Worm (Caenorhabditis elegans) whole organism, young adult: ENCODE data around the gene immt-1.

Experiments used
- C06A6.2 ChIP-seq: fragments of 200-800 bp; sonication (Bioruptor generic); conservative IDR thresholded peaks from 2 replicates; pipeline ENCODE4 v1.3.6; 2022; ENCODE audit warnings: missing genetic modification characterization, missing compliant biosample characterization
- F22D6.2 ChIP-seq: sonication (generic microtip); optimal IDR thresholded peaks from 2 replicates; lab custom pipeline; 2016; ENCODE audit warnings: mild to moderate bottlenecking, missing genetic modification characterization, missing compliant biosample characterization
- F33H1.4 ChIP-seq: fragments of 200-800 bp; sonication (Bioruptor generic); IDR thresholded peaks from 2 replicates; pipeline ENCODE4 v1.3.6; 2022; ENCODE audit warnings: missing genetic modification reagents, missing genetic modification characterization, missing compliant biosample characterization
- F39B2.1 ChIP-seq: fragments of 200-800 bp; sonication (Bioruptor generic); IDR thresholded peaks from 2 replicates; pipeline ENCODE4 v1.3.6; 2022; ENCODE audit warnings: missing genetic modification reagents, missing genetic modification characterization, missing compliant biosample characterization
- F49E8.2 ChIP-seq: sonication (generic microtip); optimal IDR thresholded peaks from 3 replicates; lab custom pipeline; 2017; ENCODE audit warnings: missing genetic modification characterization, mild to moderate bottlenecking, missing compliant biosample characterization, antibody characterized with exemption, moderate library complexity; ENCODE audit not compliant: insufficient read depth
- F52B5.7 ChIP-seq: sonication (generic microtip); optimal IDR thresholded peaks from 2 replicates; lab custom pipeline; 2016; ENCODE audit warnings: mild to moderate bottlenecking, missing genetic modification characterization, missing compliant biosample characterization
- T07F8.4 ChIP-seq: sonication (generic microtip); optimal IDR thresholded peaks from 2 replicates; lab custom pipeline; 2016; ENCODE audit warnings: mild to moderate bottlenecking, missing genetic modification characterization, moderate library complexity, missing compliant biosample characterization
- Y53F4B.3 ChIP-seq: fragments of 200-800 bp; sonication (Bioruptor generic); IDR thresholded peaks from 2 replicates; pipeline ENCODE4 v1.3.6; 2022; ENCODE audit warnings: missing genetic modification reagents, missing genetic modification characterization, missing compliant biosample characterization
- Y53G8AR.9 ChIP-seq: fragments of 200-800 bp; sonication (Bioruptor generic); conservative IDR thresholded peaks from 2 replicates; pipeline ENCODE4 v1.3.6; 2022; ENCODE audit warnings: missing genetic modification reagents, missing genetic modification characterization, missing compliant biosample characterization
- Y56A3A.18 ChIP-seq: fragments of 200-800 bp; sonication (Bioruptor generic); IDR thresholded peaks from 2 replicates; pipeline ENCODE4 v1.3.6; 2022; ENCODE audit warnings: missing genetic modification reagents, missing genetic modification characterization, missing compliant biosample characterization
- Y67H2A.10 ChIP-seq: fragments of 200-800 bp; sonication (Bioruptor generic); conservative IDR thresholded peaks from 2 replicates; pipeline ENCODE4 v1.3.6; 2022; ENCODE audit warnings: missing genetic modification reagents, missing genetic modification characterization, missing compliant biosample characterization
- ama-1 ChIP-seq, 3 experiments: fragments of 150-350 bp in 1 of 3; sonication (generic microtip) in 2 of 3; optimal IDR thresholded peaks; 2 replicates each; lab custom pipeline; 2014 to 2018; ENCODE audit warnings: missing biosample characterization in 2 of 3, missing genetic modification characterization in 2 of 3, missing genetic modification reagents in 2 of 3
- aptf-3 ChIP-seq: fragments of 200-800 bp; sonication (Bioruptor generic); IDR thresholded peaks from 2 replicates; pipeline ENCODE4 v1.3.6; 2022; ENCODE audit warnings: missing genetic modification characterization, missing compliant biosample characterization
- atf-7 ChIP-seq: sonication (generic microtip); optimal IDR thresholded peaks from 2 replicates; lab custom pipeline; 2017; ENCODE audit warnings: mild to moderate bottlenecking, missing genetic modification characterization, missing compliant biosample characterization
- cebp-1 ChIP-seq, 2 experiments: fragments of 200-800 bp in 1 of 2; sonication (Bioruptor generic) in 1 of 2; sonication (generic microtip) in 1 of 2; IDR thresholded peaks in 1 of 2; optimal IDR thresholded peaks in 1 of 2; 2 replicates each; pipeline versions ENCODE4 v1.3.6 to Lab custom; 2017 to 2022; ENCODE audit warnings: missing compliant biosample characterization in 2 of 2, missing genetic modification characterization in 2 of 2, mild to moderate bottlenecking in 1 of 2, missing genetic modification reagents in 1 of 2, moderate library complexity in 1 of 2
- cebp-2 ChIP-seq: fragments of 200-800 bp; sonication (Bioruptor generic); IDR thresholded peaks from 2 replicates; pipeline ENCODE4 v1.3.6; 2022; ENCODE audit warnings: missing genetic modification characterization, missing compliant biosample characterization
- die-1 ChIP-seq: sonication (generic microtip); optimal IDR thresholded peaks from 2 replicates; lab custom pipeline; 2016; ENCODE audit warnings: missing genotype, mild to moderate bottlenecking, missing genetic modification characterization, missing compliant biosample characterization
- dox-1 ChIP-seq: fragments of 200-800 bp; sonication (Bioruptor generic); IDR thresholded peaks from 2 replicates; pipeline ENCODE4 v1.3.6; 2022; ENCODE audit warnings: missing genetic modification reagents, missing genetic modification characterization, missing compliant biosample characterization
- egl-18 ChIP-seq: fragments of 200-800 bp; sonication (Bioruptor generic); IDR thresholded peaks from 2 replicates; pipeline ENCODE4 v1.3.6; 2022; ENCODE audit warnings: missing genetic modification reagents, missing genetic modification characterization, missing compliant biosample characterization
- ets-4 ChIP-seq: fragments of 200-800 bp; sonication (Bioruptor generic); optimal IDR thresholded peaks from 2 replicates; lab custom pipeline; 2018; ENCODE audit warnings: mild to moderate bottlenecking, missing genetic modification characterization, missing compliant biosample characterization
- fkh-3 ChIP-seq: sonication (generic microtip); optimal IDR thresholded peaks from 2 replicates; lab custom pipeline; 2016; ENCODE audit warnings: mild to moderate bottlenecking, missing genetic modification characterization, missing compliant biosample characterization
- him-1 ChIP-seq: sonication (generic microtip); optimal IDR thresholded peaks from 2 replicates; lab custom pipeline; 2016; ENCODE audit warnings: missing genotype, missing genetic modification reagents, missing genetic modification characterization, missing compliant biosample characterization
- hlh-26 ChIP-seq: fragments of 200-800 bp; sonication (Bioruptor generic); conservative IDR thresholded peaks from 2 replicates; pipeline ENCODE4 v1.3.6; 2022; ENCODE audit warnings: missing genetic modification reagents, missing genetic modification characterization, missing compliant biosample characterization
- hrde-1 ChIP-seq: sonication (generic microtip); optimal IDR thresholded peaks from 2 replicates; lab custom pipeline; 2016; ENCODE audit warnings: missing genetic modification characterization, mild to moderate bottlenecking, missing compliant biosample characterization, moderate library complexity, missing genotype, missing genetic modification reagents, borderline replicate concordance
- lag-1 ChIP-seq: fragments of 200-800 bp; sonication (Bioruptor generic); IDR thresholded peaks from 2 replicates; pipeline ENCODE4 v1.3.6; 2022; ENCODE audit warnings: missing genetic modification reagents, missing genetic modification characterization, missing compliant biosample characterization
- lin-35 ChIP-seq, 3 experiments: fragments of 150-350 bp in 2 of 3; sonication (generic microtip) in 1 of 3; optimal IDR thresholded peaks; 2 replicates each; lab custom pipeline; 2014 to 2018; ENCODE audit warnings: missing biosample characterization in 3 of 3, missing genetic modification characterization in 3 of 3, missing genetic modification reagents in 3 of 3
- madf-10 ChIP-seq: sonication (generic microtip); optimal IDR thresholded peaks from 2 replicates; lab custom pipeline; 2016; ENCODE audit warnings: mild to moderate bottlenecking, missing genetic modification characterization, missing compliant biosample characterization
- madf-8 ChIP-seq: fragments of 200-800 bp; sonication (Bioruptor generic); conservative IDR thresholded peaks from 2 replicates; pipeline ENCODE4 v1.3.6; 2022; ENCODE audit warnings: missing genetic modification reagents, missing genetic modification characterization, missing compliant biosample characterization
- mcd-1 ChIP-seq: fragments of 200-800 bp; sonication (Bioruptor generic); IDR thresholded peaks from 2 replicates; pipeline ENCODE4 v1.3.6; 2022; ENCODE audit warnings: missing genetic modification reagents, missing genetic modification characterization, missing compliant biosample characterization
- mel-28 ChIP-seq: sonication (generic microtip); optimal IDR thresholded peaks from 2 replicates; lab custom pipeline; 2016; ENCODE audit warnings: borderline replicate concordance, mild to moderate bottlenecking, missing genetic modification characterization, missing compliant biosample characterization
- nfyb-1 ChIP-seq: fragments of 200-800 bp; sonication (Bioruptor generic); IDR thresholded peaks from 2 replicates; pipeline ENCODE4 v1.3.6; 2022; ENCODE audit warnings: missing genetic modification reagents, missing genetic modification characterization, missing compliant biosample characterization
- nhr-179 ChIP-seq: sonication (generic microtip); optimal IDR thresholded peaks from 2 replicates; lab custom pipeline; 2016; ENCODE audit warnings: mild to moderate bottlenecking, missing genetic modification characterization, missing compliant biosample characterization
- nhr-80 ChIP-seq: sonication (generic microtip); optimal IDR thresholded peaks from 2 replicates; lab custom pipeline; 2016; ENCODE audit warnings: missing genetic modification characterization, missing compliant biosample characterization
- nhr-90 ChIP-seq: sonication (generic microtip); optimal IDR thresholded peaks from 2 replicates; lab custom pipeline; 2016; ENCODE audit warnings: missing genotype, mild to moderate bottlenecking, missing genetic modification characterization, missing compliant biosample characterization
- pbrm-1 ChIP-seq: fragments of 200-800 bp; sonication (Bioruptor generic); IDR thresholded peaks from 2 replicates; pipeline ENCODE4 v1.3.6; 2022; ENCODE audit warnings: missing genetic modification reagents, missing genetic modification characterization, missing compliant biosample characterization
- repo-1 ChIP-seq: sonication (generic microtip); optimal IDR thresholded peaks from 2 replicates; lab custom pipeline; 2017; ENCODE audit warnings: mild to moderate bottlenecking, missing genetic modification characterization, missing compliant biosample characterization
- snpc-1.1 ChIP-seq: sonication (generic microtip); optimal IDR thresholded peaks from 2 replicates; lab custom pipeline; 2017; ENCODE audit warnings: missing genetic modification characterization, mild to moderate bottlenecking, missing compliant biosample characterization, antibody characterized with exemption, moderate library complexity, missing genotype, missing genetic modification reagents; ENCODE audit not compliant: insufficient read depth
- snpc-4 ChIP-seq, 5 experiments: fragments of 150-350 bp in 1 of 5; sonication (generic microtip) in 4 of 5; optimal IDR thresholded peaks; 2 replicates each; lab custom pipeline; 2014 to 2018; ENCODE audit warnings: missing genetic modification characterization in 5 of 5, missing biosample characterization in 3 of 5, antibody characterized with exemption in 2 of 5, mild to moderate bottlenecking in 2 of 5, missing compliant biosample characterization in 2 of 5, missing genotype in 2 of 5, moderate library complexity in 2 of 5, missing genetic modification reagents in 1 of 5
- somi-1 ChIP-seq: fragments of 200-800 bp; sonication (Bioruptor generic); optimal IDR thresholded peaks from 2 replicates; lab custom pipeline; 2018; ENCODE audit warnings: mild to moderate bottlenecking, missing genetic modification characterization, missing compliant biosample characterization
- tbp1 ChIP-seq: fragments of 200-800 bp; sonication (Bioruptor generic); optimal IDR thresholded peaks from 2 replicates; lab custom pipeline; 2018; ENCODE audit warnings: mild to moderate bottlenecking, missing genetic modification characterization, missing compliant biosample characterization
- tbx-9 ChIP-seq: sonication (generic microtip); optimal IDR thresholded peaks from 2 replicates; lab custom pipeline; 2016; ENCODE audit warnings: borderline replicate concordance, missing genetic modification characterization, inconsistent platforms, missing compliant biosample characterization
- tlf-1 ChIP-seq: fragments of 200-800 bp; sonication (Bioruptor generic); optimal IDR thresholded peaks from 2 replicates; lab custom pipeline; 2018; ENCODE audit warnings: mild to moderate bottlenecking, missing genetic modification characterization, missing compliant biosample characterization
- ztf-22 ChIP-seq: fragments of 200-800 bp; sonication (Bioruptor generic); optimal IDR thresholded peaks from 2 replicates; lab custom pipeline; 2018; ENCODE audit warnings: mild to moderate bottlenecking, missing genetic modification characterization, moderate library complexity, missing compliant biosample characterization

The immt-1 gene

DNA sequence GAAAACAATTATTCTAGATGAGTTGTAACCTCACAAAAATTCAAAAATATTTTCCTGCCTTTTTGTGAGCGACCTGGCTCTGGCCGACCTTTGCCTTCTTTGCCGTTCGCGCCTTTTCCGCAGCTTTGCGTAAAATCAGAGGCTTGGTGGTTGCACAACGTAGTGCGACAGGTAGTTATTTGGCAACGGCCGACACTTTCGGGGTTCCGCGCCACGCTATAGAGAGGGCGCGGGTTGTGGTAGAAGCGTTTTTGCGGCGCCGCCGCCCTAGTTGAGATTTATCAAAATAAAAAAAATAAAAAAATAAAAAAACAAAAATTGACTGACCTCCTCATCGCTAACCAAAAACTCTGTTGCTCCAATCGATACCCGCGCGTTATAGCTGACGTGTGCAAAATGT lies 23.2 kb downstream of the immt-1 start:
- TF ChIP-seq F22D6.2 (no peak), die-1 (tag; lab: Kevin White, UChicago) (no peak), Y67H2A.10 (GFP tag; lab: Robert Waterston, UW) (no peak), C06A6.2 (no peak), snpc-4 (GFP tag; optimal IDR thresholded peaks at IDR 0.05; lab: Kevin White, UChicago) (peak; percentile 45), snpc-4 (tag; optimal IDR thresholded peaks at IDR 0.05; lab: Kevin White, UChicago) (peak; percentile 38 to 94 (median 81)), somi-1 (GFP tag; lab: Kevin White, UChicago) (no peak), F49E8.2 (tag; lab: Kevin White, UChicago) (no peak), snpc-1.1 (peak; percentile 78)
- TF ChIP-seq, all 124 proteins: peak for 2

DNA sequence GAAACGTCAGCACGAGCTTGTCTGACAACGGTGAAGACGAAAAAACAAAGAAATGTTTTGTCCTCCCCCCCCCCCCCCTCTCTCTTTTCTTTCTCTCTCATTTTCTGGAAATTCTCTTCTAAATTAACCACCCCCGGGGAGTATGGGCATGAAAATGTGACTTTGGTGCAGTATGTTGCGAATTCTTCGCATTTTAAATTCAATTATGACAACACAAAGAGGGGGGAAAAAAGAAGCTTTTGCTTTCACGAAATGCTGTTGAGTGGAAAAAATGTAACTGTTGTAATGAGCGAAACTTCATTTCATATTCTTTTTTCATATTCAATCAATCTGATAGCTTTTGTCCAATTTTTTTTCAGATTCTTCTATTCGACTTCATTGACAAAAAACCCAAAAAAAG lies 32.6 kb downstream of the immt-1 start:
- no peak for TF ChIP-seq mel-28 (tag; lab: Kevin White, UChicago)
- no peak for TF ChIP-seq F33H1.4 (GFP tag; lab: Robert Waterston, UW)
- TF ChIP-seq aptf-3 (GFP tag; lab: Robert Waterston, UW): no peak
- TF ChIP-seq T07F8.4 (tag; lab: Kevin White, UChicago): no peak
- TF ChIP-seq madf-8 (GFP tag; lab: Robert Waterston, UW): no peak
- no peak for TF ChIP-seq repo-1 (tag; lab: Kevin White, UChicago)
- no peak for TF ChIP-seq nhr-179 (tag; lab: Kevin White, UChicago)
- TF ChIP-seq ama-1 (optimal IDR thresholded peaks at IDR 0.05; lab: Kevin White, UChicago): no peak
- TF ChIP-seq ama-1 (GFP tag; optimal IDR thresholded peaks at IDR 0.05; lab: Kevin White, UChicago): no peak
- no peak for TF ChIP-seq madf-10 (tag; lab: Kevin White, UChicago)
- TF ChIP-seq snpc-1.1: no peak
- no peak for TF ChIP-seq atf-7 (tag; lab: Kevin White, UChicago)
- TF ChIP-seq fkh-3: no peak
- TF ChIP-seq ztf-22 (GFP tag; lab: Kevin White, UChicago): no peak
- no peak for TF ChIP-seq hrde-1 (tag; lab: Kevin White, UChicago)
- TF ChIP-seq Y53G8AR.9 (GFP tag; lab: Robert Waterston, UW): no peak

DNA sequence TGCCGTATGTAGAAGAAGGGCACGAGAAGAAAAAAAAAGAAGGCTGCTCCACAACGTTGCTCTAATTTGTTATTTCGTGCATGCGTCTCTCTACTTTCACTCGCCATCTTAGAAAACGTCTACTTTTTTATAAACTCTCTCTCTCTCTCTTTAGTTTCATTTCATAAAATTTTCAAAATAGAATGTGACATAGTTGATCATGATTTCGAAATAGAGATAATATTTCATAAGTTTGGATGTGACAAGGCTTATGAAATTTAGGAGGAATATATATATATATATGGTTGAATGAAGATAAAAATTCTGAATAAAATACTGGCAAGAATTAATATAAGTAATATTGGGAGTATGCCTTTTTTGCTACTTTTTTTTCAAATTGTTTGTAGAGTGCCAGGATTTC lies 45.9 kb downstream of the immt-1 start:
- TF ChIP-seq nhr-80 (tag; lab: Kevin White, UChicago) (no peak), F52B5.7 (tag; lab: Kevin White, UChicago) (no peak), cebp-1 (GFP tag; IDR thresholded peaks at IDR 0.05; lab: Robert Waterston, UW) (no peak), cebp-1 (tag; optimal IDR thresholded peaks at IDR 0.05; lab: Kevin White, UChicago) (peak; percentile 62), fkh-3 (no peak), egl-18 (GFP tag; lab: Robert Waterston, UW) (no peak), lin-35 (GFP tag; optimal IDR thresholded peaks at IDR 0.05; lab: Kevin White, UChicago) (no peak)

DNA sequence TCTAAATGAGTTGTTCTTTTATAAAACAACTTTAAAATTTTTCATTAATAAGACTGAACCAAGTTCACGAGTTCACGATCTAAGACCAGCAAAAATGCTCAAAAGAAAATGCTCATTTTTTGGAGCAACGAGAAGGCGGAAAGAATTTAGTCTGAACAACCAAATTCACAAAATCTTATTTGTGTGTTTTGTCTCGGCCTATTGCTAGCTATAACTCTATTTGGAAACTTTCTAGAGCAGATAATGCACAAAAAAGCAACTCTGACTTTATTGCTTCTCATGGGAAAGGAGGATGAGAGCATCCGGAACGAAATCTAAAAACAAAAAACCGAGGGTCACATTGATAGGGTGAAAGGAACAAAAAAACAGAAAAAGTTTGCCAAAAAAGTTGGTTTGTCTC lies 46.4 kb downstream of the immt-1 start:
- no peak for TF ChIP-seq nfyb-1 (GFP tag; lab: Robert Waterston, UW)
- TF ChIP-seq Y56A3A.18 (GFP tag; lab: Robert Waterston, UW): no peak
- TF ChIP-seq lag-1: no peak
- no peak for TF ChIP-seq ets-4
- no peak for TF ChIP-seq him-1
- no peak for TF ChIP-seq somi-1 (GFP tag; lab: Kevin White, UChicago)
- TF ChIP-seq mcd-1 (GFP tag; lab: Robert Waterston, UW): no peak
- no peak for TF ChIP-seq cebp-2
- TF ChIP-seq dox-1: no peak
- no peak for TF ChIP-seq F39B2.1
- TF ChIP-seq C06A6.2: no peak
- no peak for TF ChIP-seq hlh-26
- TF ChIP-seq nhr-90 (tag; lab: Kevin White, UChicago): no peak
- no peak for TF ChIP-seq egl-18 (GFP tag; lab: Robert Waterston, UW)
- TF ChIP-seq Y53F4B.3: no peak
- TF ChIP-seq tlf-1: no peak
- no peak for TF ChIP-seq tbx-9 (tag; lab: Kevin White, UChicago)
- no peak for TF ChIP-seq ztf-22 (GFP tag; lab: Kevin White, UChicago)
- TF ChIP-seq tbp1: no peak
- TF ChIP-seq pbrm-1 (GFP tag; lab: Robert Waterston, UW): no peak
- TF ChIP-seq, all 124 proteins: peak for 0
